Worm (Caenorhabditis elegans) whole organism, L2 larva: ENCODE data around the gene igcm-3.

Experiments
- F13H6.1 ChIP-seq: sonication (generic microtip); optimal IDR thresholded peaks from 2 replicates; lab custom pipeline; 2016; ENCODE audit warnings: missing genetic modification characterization, missing compliant biosample characterization
- ZK546.5 ChIP-seq: sonication (generic microtip); optimal IDR thresholded peaks from 2 replicates; lab custom pipeline; 2017; ENCODE audit warnings: missing biosample characterization, missing genetic modification characterization
- dmd-4 ChIP-seq: sonication (generic microtip); optimal IDR thresholded peaks from 2 replicates; lab custom pipeline; 2017; ENCODE audit warnings: missing biosample characterization, missing genetic modification characterization
- fos-1 ChIP-seq: fragments of 150-350 bp; optimal IDR thresholded peaks from 2 replicates; lab custom pipeline; 2014; ENCODE audit warnings: missing biosample characterization, missing genetic modification characterization
- lsy-2 ChIP-seq, 2 experiments: fragments of 150-350 bp in 1 of 2; sonication (generic microtip) in 1 of 2; optimal IDR thresholded peaks; 2 replicates each; lab custom pipeline; 2014 to 2017; ENCODE audit warnings: missing biosample characterization in 2 of 2, missing genetic modification characterization in 2 of 2
- nhr-237 ChIP-seq: fragments of 150-350 bp; optimal IDR thresholded peaks from 2 replicates; lab custom pipeline; 2014; ENCODE audit warnings: missing biosample characterization, missing genetic modification characterization
- nhr-25 ChIP-seq: fragments of 150-350 bp; sonication (generic microtip); optimal IDR thresholded peaks from 3 replicates; lab custom pipeline; 2014; ENCODE audit warnings: missing biosample characterization, missing genetic modification characterization
- snpc-4 ChIP-seq: fragments of 150-350 bp; optimal IDR thresholded peaks from 2 replicates; lab custom pipeline; 2014; ENCODE audit warnings: missing biosample characterization, missing genetic modification characterization
- unc-62 ChIP-seq: fragments of 150-350 bp; optimal IDR thresholded peaks from 2 replicates; lab custom pipeline; 2014; ENCODE audit warnings: missing biosample characterization, missing genetic modification reagents, missing genetic modification characterization

DNA sequence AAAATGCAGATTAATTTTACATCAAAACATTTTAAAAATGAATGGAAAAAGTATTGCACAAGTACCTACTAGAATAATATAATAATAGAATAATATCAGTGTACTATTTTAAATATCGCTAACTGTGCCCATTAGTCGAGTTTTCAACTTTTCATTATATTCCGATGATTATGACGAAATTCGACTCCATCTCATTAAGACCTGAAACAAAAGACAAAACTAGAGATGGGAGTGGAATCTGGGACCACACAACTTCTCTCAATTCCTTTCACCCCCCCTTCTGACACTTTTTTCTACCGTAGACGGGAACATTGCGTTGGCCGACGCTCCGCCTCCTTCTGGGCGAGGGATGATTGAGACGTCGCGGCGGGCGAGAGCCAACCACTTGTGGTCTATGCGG lies 32.4 kb downstream of the igcm-3 start, which contains the start of gene ser-7:
- no peak for TF ChIP-seq lsy-2 (tag; optimal IDR thresholded peaks at IDR 0.05; lab: Kevin White, UChicago)
- no peak for TF ChIP-seq ZK546.5 (tag; lab: Kevin White, UChicago)
- TF ChIP-seq unc-62 (GFP tag; lab: Kevin White, UChicago): no peak
- no peak for TF ChIP-seq fos-1 (tag; lab: Kevin White, UChicago)
- no peak for TF ChIP-seq dmd-4 (tag; lab: Kevin White, UChicago)
- TF ChIP-seq F13H6.1 (tag; lab: Kevin White, UChicago): no peak
- no peak for TF ChIP-seq snpc-4 (tag; lab: Kevin White, UChicago)
- TF ChIP-seq nhr-25: no peak
- no peak for TF ChIP-seq nhr-237 (tag; lab: Kevin White, UChicago)
